Worm (Caenorhabditis elegans) whole organism, L4 larva: ENCODE results near the gene sfrp-1.

Source experiments
- ZK546.5 ChIP-seq, 2 experiments: sonication (generic microtip); optimal IDR thresholded peaks; 2 replicates each; lab custom pipeline; 2017; ENCODE audit warnings: missing biosample characterization in 2 of 2, missing genetic modification characterization in 2 of 2
- egl-43 ChIP-seq: fragments of 200-800 bp; sonication (Bioruptor generic); IDR thresholded peaks from 2 replicates; pipeline ENCODE4 v1.3.6; 2022; ENCODE audit warnings: missing genetic modification reagents, missing genetic modification characterization, missing compliant biosample characterization
- madf-5 ChIP-seq, 2 experiments: fragments of 200-800 bp; sonication (Bioruptor generic); IDR thresholded peaks; 2 replicates each; pipeline ENCODE4 v1.3.6; 2022; ENCODE audit warnings: missing compliant biosample characterization in 2 of 2, missing genetic modification characterization in 2 of 2
- madf-9 ChIP-seq: fragments of 200-800 bp; sonication (Bioruptor generic); conservative IDR thresholded peaks from 2 replicates; pipeline ENCODE4 v1.3.6; 2022; ENCODE audit warnings: missing genetic modification reagents, missing genetic modification characterization, missing compliant biosample characterization
- nhr-11 ChIP-seq: fragments of 150-350 bp; optimal IDR thresholded peaks from 2 replicates; lab custom pipeline; 2014; ENCODE audit warnings: missing biosample characterization, missing genetic modification characterization
- nhr-237 ChIP-seq: sonication (generic microtip); optimal IDR thresholded peaks from 2 replicates; lab custom pipeline; 2017; ENCODE audit warnings: missing biosample characterization, missing genetic modification characterization
- pha-4 ChIP-seq, 2 experiments: fragments of 150-350 bp in 1 of 2; fragments of 200-800 bp in 1 of 2; sonication (Bioruptor generic) in 1 of 2; IDR thresholded peaks in 1 of 2; optimal IDR thresholded peaks in 1 of 2; 2 replicates each; pipeline versions ENCODE4 v1.3.6 to Lab custom; 2014 to 2022; ENCODE audit warnings: missing genetic modification characterization in 2 of 2, missing genetic modification reagents in 2 of 2, missing biosample characterization in 1 of 2, missing compliant biosample characterization in 1 of 2
- unc-62 ChIP-seq, 3 experiments: fragments of 150-350 bp in 1 of 3; sonication (generic microtip); optimal IDR thresholded peaks in 2 of 3; peaks in 1 of 3; 1 replicate in 1 of 3; 2 replicates in 2 of 3; lab custom pipeline; 2014 to 2017; ENCODE audit warnings: missing biosample characterization in 3 of 3, missing genetic modification characterization in 3 of 3, missing genetic modification reagents in 3 of 3, missing genotype in 1 of 3
- zag-1 ChIP-seq: fragments of 150-350 bp; optimal IDR thresholded peaks from 2 replicates; lab custom pipeline; 2014; ENCODE audit warnings: missing biosample characterization, missing genetic modification characterization

- TF ChIP-seq pha-4 (GFP tag; IDR thresholded peaks at IDR 0.05; lab: Robert Waterston, UW) = no peak
- TF ChIP-seq pha-4 (tag; optimal IDR thresholded peaks at IDR 0.05; lab: Kevin White, UChicago) = no peak
- no peak for TF ChIP-seq madf-9 (GFP tag; lab: Robert Waterston, UW)
- no peak for TF ChIP-seq egl-43
- TF ChIP-seq ZK546.5 (tag; optimal IDR thresholded peaks at IDR 0.05; lab: Kevin White, UChicago) = no peak
- TF ChIP-seq unc-62 (GFP tag; optimal IDR thresholded peaks at IDR 0.05 in 1 of 2; lab: Kevin White, UChicago) = no peak
- TF ChIP-seq unc-62 (tag; optimal IDR thresholded peaks at IDR 0.05; lab: Kevin White, UChicago) = no peak
- TF ChIP-seq nhr-237 (tag; lab: Kevin White, UChicago) = no peak
- TF ChIP-seq nhr-11 (tag; lab: Kevin White, UChicago) = no peak
- TF ChIP-seq madf-5 (GFP tag; IDR thresholded peaks at IDR 0.05; lab: Robert Waterston, UW) = no peak
- no peak for TF ChIP-seq zag-1 (tag; lab: Kevin White, UChicago)
These were observed 14.3 kb upstream of the sfrp-1 start, which contains the start of gene Y73B6BL.22 for ce11 chrIV:6416553-6416952.
